Comparison of ENCODE assay signal across 4 fruit fly cellular contexts in genomic region chr3L:179490-180261, dm6.
TF ChIP-seq lines count a peak whose summit lies in the region.

CG13875 (plus strand) TSS chr3L:179923.

- no peak for TF ChIP-seq CTCF in whole organism, embryonic (GFP tag; optimal IDR thresholded peaks at IDR 0.05; lab: Kevin White, UChicago)

TF ChIP-seq in whole organism, embryonic, 481 proteins besides CTCF, POLR2A, EP300 and RAD21 (continues in another document):
- TF ChIP-seq jigr1 (GFP tag; IDR thresholded peaks at IDR 0.05; lab: Robert Waterston, UW) (no peak), CG10565 (GFP tag; optimal IDR thresholded peaks at IDR 0.05; lab: Kevin White, UChicago) (no peak), lab (GFP tag; optimal IDR thresholded peaks at IDR 0.05; lab: Kevin White, UChicago) (peak; percentile 28), CG8359 (GFP tag; optimal IDR thresholded peaks at IDR 0.05; lab: Kevin White, UChicago; ENCODE audit: borderline replicate concordance) (no peak), CG6683 (GFP tag; optimal IDR thresholded peaks at IDR 0.05; lab: Kevin White, UChicago) (no peak), CG10274 (GFP tag; optimal IDR thresholded peaks at IDR 0.05; lab: Kevin White, UChicago) (no peak), BtbVII (GFP tag; optimal IDR thresholded peaks at IDR 0.05; lab: Kevin White, UChicago) (peak; percentile 4), Blimp-1 (GFP tag; optimal IDR thresholded peaks at IDR 0.05; lab: Kevin White, UChicago) (no peak), tgo (GFP tag; IDR thresholded peaks at IDR 0.05; lab: Robert Waterston, UW) (no peak), CG6791 (GFP tag; IDR thresholded peaks at IDR 0.05; lab: Robert Waterston, UW; ENCODE audit: partially characterized antibody) (no peak), fd64A (GFP tag; optimal IDR thresholded peaks at IDR 0.05; lab: Kevin White, UChicago) (no peak), Neu2 (GFP tag; optimal IDR thresholded peaks at IDR 0.05; lab: Kevin White, UChicago; ENCODE audit: borderline replicate concordance) (no peak), pros (GFP tag; optimal IDR thresholded peaks at IDR 0.05; lab: Kevin White, UChicago) (peak; percentile 84), MBD-R2 (GFP tag; IDR thresholded peaks at IDR 0.05; lab: Robert Waterston, UW) (no peak), oc (tag; optimal IDR thresholded peaks at IDR 0.05; lab: Kevin White, UChicago) (peak; percentile 42), CG7963 (GFP tag; IDR thresholded peaks at IDR 0.05; lab: Robert Waterston, UW; ENCODE audit: partially characterized antibody) (no peak), Deaf1 (tag; optimal IDR thresholded peaks at IDR 0.05; lab: Kevin White, UChicago) (peak; percentile 35), CG18764 (GFP tag; optimal IDR thresholded peaks at IDR 0.05; lab: Kevin White, UChicago) (no peak), unc-4 (GFP tag; IDR thresholded peaks at IDR 0.05; lab: Robert Waterston, UW; ENCODE audit: partially characterized antibody) (peak; percentile 22; the same call in 1 of the 2 replicates), CG10543 (GFP tag; optimal IDR thresholded peaks at IDR 0.05; lab: Kevin White, UChicago) (peak; percentile 20), CG11398 (GFP tag; optimal IDR thresholded peaks at IDR 0.05; lab: Kevin White, UChicago) (no peak), z (GFP tag; IDR thresholded peaks at IDR 0.05; lab: Robert Waterston, UW) (peak; percentile 81)

TF ChIP-seq in whole organism, prepupa, 60 proteins besides CTCF, POLR2A, EP300 and RAD21:
- peak; percentile 47 for TF ChIP-seq dsx (GFP tag; optimal IDR thresholded peaks at IDR 0.05; lab: Kevin White, UChicago; ENCODE audit: poor library complexity, severe bottlenecking)
- no peak for TF ChIP-seq dac (GFP tag; optimal IDR thresholded peaks at IDR 0.05; lab: Kevin White, UChicago)
- TF ChIP-seq Eip78C (GFP tag; lab: Kevin White, UChicago): no peak
- peak in 1 of 2 experiments; percentile 22 for TF ChIP-seq ss (GFP tag; optimal IDR thresholded peaks at IDR 0.05; lab: Kevin White, UChicago)
- peak; percentile 26; the same call in 1 of the 2 replicates for TF ChIP-seq CG15336 (GFP tag; IDR thresholded peaks at IDR 0.05; lab: Robert Waterston, UW)
- TF ChIP-seq CG6163 (GFP tag; IDR thresholded peaks at IDR 0.05; lab: Robert Waterston, UW): 0 out of 3 replicates have a peak, but pooled peaks have one; percentile 32
- peak; percentile 10 for TF ChIP-seq CG6276 (GFP tag; optimal IDR thresholded peaks at IDR 0.05; lab: Kevin White, UChicago)
- TF ChIP-seq CG34406 (GFP tag; optimal IDR thresholded peaks at IDR 0.05; lab: Kevin White, UChicago): no peak
- peak; percentile 20 for TF ChIP-seq CG6854 (GFP tag; optimal IDR thresholded peaks at IDR 0.05; lab: Kevin White, UChicago)
- no peak for TF ChIP-seq Smox (GFP tag; optimal IDR thresholded peaks at IDR 0.05; lab: Kevin White, UChicago)
- TF ChIP-seq CG32006 (GFP tag; optimal IDR thresholded peaks at IDR 0.05; lab: Kevin White, UChicago): peak; percentile 51
- peak; percentile 21 for TF ChIP-seq CG1621 (tag; optimal IDR thresholded peaks at IDR 0.05; lab: Kevin White, UChicago)

TF ChIP-seq in whole organism, pupa, 21 proteins besides CTCF, POLR2A, EP300 and RAD21:
- TF ChIP-seq CG4496 (GFP tag; IDR thresholded peaks at IDR 0.05; lab: Robert Waterston, UW) (no peak), EcR (GFP tag; optimal IDR thresholded peaks at IDR 0.05; lab: Kevin White, UChicago) (peak; percentile 39), CG8159 (tag; optimal IDR thresholded peaks at IDR 0.05; lab: Kevin White, UChicago) (peak; percentile 23)

TF ChIP-seq in whole organism, wandering third instar larva, 38 proteins besides CTCF, POLR2A, EP300 and RAD21:
- TF ChIP-seq dl (GFP tag; optimal IDR thresholded peaks at IDR 0.05; lab: Kevin White, UChicago; ENCODE audit: insufficient read depth in 1 of 2, partially characterized antibody in 2 of 2) (peak; percentile 49 to 77), OdsH (GFP tag; optimal IDR thresholded peaks at IDR 0.05; lab: Kevin White, UChicago) (no peak), Dif (GFP tag; optimal IDR thresholded peaks at IDR 0.05; lab: Kevin White, UChicago; ENCODE audit: partially characterized antibody) (peak; percentile 88), brk (GFP tag; optimal IDR thresholded peaks at IDR 0.05; lab: Kevin White, UChicago) (no peak)

Comparison
In these comparisons a context has a peak if more than half of its experiments do, and no peak if none do; other contexts are left out.
1. Of the 7 proteins assayed by ChIP-seq in both whole organism, embryonic and whole organism, prepupa: peak only in whole organism, embryonic: none; only in whole organism, prepupa: CG6854; in both: none; in neither: 6.